Fruit fly (Drosophila melanogaster) whole organism, embryonic: ENCODE measurements around the gene nAChRalpha3.
A peak's percentile ranks its signal among the peaks of the same experiment; 100 is the strongest.

Experiments used
- Awh ChIP-seq: fragments of 200-800 bp; sonication (Bioruptor generic); IDR thresholded peaks from 2 replicates; pipeline ENCODE4, ENCODE4 v1.3.6; 2022; ENCODE audit warnings: missing biosample characterization, missing genetic modification characterization
- BtbVII ChIP-seq: fragments of 200-800 bp; sonication (Bioruptor generic); optimal IDR thresholded peaks from 3 replicates; lab custom pipeline; 2017; ENCODE audit warnings: missing biosample characterization, mild to moderate bottlenecking, missing genetic modification characterization
- CG10209 ChIP-seq: fragments of 200-800 bp; sonication (Bioruptor generic); optimal IDR thresholded peaks from 3 replicates; lab custom pipeline; 2017; ENCODE audit warnings: missing biosample characterization, mild to moderate bottlenecking, missing genetic modification characterization, missing genetic modification reagents
- CG13123 ChIP-seq: fragments of 200-800 bp; sonication (Bioruptor generic); optimal IDR thresholded peaks from 2 replicates; lab custom pipeline; 2016; ENCODE audit warnings: missing biosample characterization, missing genetic modification characterization
- CG13296 ChIP-seq: fragments of 200-800 bp; sonication (Bioruptor generic); optimal IDR thresholded peaks from 3 replicates; lab custom pipeline; 2018; ENCODE audit warnings: missing biosample characterization, mild to moderate bottlenecking, missing genetic modification characterization
- CG14050 ChIP-seq: fragments of 200-800 bp; sonication (Bioruptor generic); IDR thresholded peaks from 3 replicates; pipeline ENCODE4 v1.3.6; 2022; ENCODE audit warnings: missing biosample characterization, missing genetic modification characterization
- CG14441 ChIP-seq: fragments of 200-800 bp; sonication (Bioruptor generic); IDR thresholded peaks from 2 replicates; pipeline ENCODE4 v1.3.6; 2022; ENCODE audit warnings: missing biosample characterization, missing genetic modification characterization
- CG17186 ChIP-seq: fragments of 200-800 bp; sonication (Bioruptor generic); optimal IDR thresholded peaks from 3 replicates; lab custom pipeline; 2017; ENCODE audit warnings: missing biosample characterization, missing genetic modification reagents, missing genetic modification characterization
- CG18011 ChIP-seq: fragments of 200-800 bp; sonication (Bioruptor generic); optimal IDR thresholded peaks from 2 replicates; lab custom pipeline; 2017; ENCODE audit warnings: missing biosample characterization, missing genetic modification characterization, mild to moderate bottlenecking, moderate library complexity, missing genotype
- CG2129 ChIP-seq: fragments of 200-800 bp; sonication (Bioruptor generic); IDR thresholded peaks from 2 replicates; pipeline ENCODE4 v1.3.6; 2022; ENCODE audit warnings: missing biosample characterization, missing genetic modification characterization; ENCODE audit not compliant: partially characterized antibody
- CG2678 ChIP-seq: fragments of 200-800 bp; sonication (Bioruptor generic); optimal IDR thresholded peaks from 3 replicates; lab custom pipeline; 2019; ENCODE audit warnings: missing biosample characterization, mild to moderate bottlenecking, missing genetic modification characterization, moderate library complexity
- CG34224 ChIP-seq: fragments of 200-800 bp; sonication (Bioruptor generic); IDR thresholded peaks from 3 replicates; pipeline ENCODE4 v1.3.6; 2022; ENCODE audit warnings: missing biosample characterization, missing genetic modification characterization; ENCODE audit not compliant: partially characterized antibody
- CG3847 ChIP-seq: fragments of 200-800 bp; sonication (Bioruptor generic); IDR thresholded peaks from 2 replicates; pipeline ENCODE4 v1.3.6; 2022; ENCODE audit warnings: missing biosample characterization, missing genetic modification characterization
- CG4617 ChIP-seq: fragments of 200-800 bp; sonication (Bioruptor generic); optimal IDR thresholded peaks from 3 replicates; lab custom pipeline; 2016; ENCODE audit warnings: missing biosample characterization, missing genetic modification characterization, borderline replicate concordance
- CG6765 ChIP-seq: fragments of 200-800 bp; sonication (Bioruptor generic); optimal IDR thresholded peaks from 3 replicates; lab custom pipeline; 2017; ENCODE audit warnings: missing biosample characterization, mild to moderate bottlenecking, missing genetic modification characterization
- CG7556 ChIP-seq: fragments of 200-800 bp; sonication (Bioruptor generic); optimal IDR thresholded peaks from 2 replicates; lab custom pipeline; 2017; ENCODE audit warnings: missing biosample characterization, mild to moderate bottlenecking, missing genetic modification characterization
- CG7745 ChIP-seq: fragments of 200-800 bp; sonication (Bioruptor generic); optimal IDR thresholded peaks from 2 replicates; lab custom pipeline; 2018; ENCODE audit warnings: missing biosample characterization, mild to moderate bottlenecking, missing genetic modification characterization, moderate library complexity
- CG7839 ChIP-seq: fragments of 200-800 bp; sonication (Bioruptor generic); optimal IDR thresholded peaks from 3 replicates; lab custom pipeline; 2018; ENCODE audit warnings: missing biosample characterization, mild to moderate bottlenecking, missing genetic modification characterization, moderate library complexity
- Doc2 ChIP-seq: fragments of 200-800 bp; sonication (Bioruptor generic); IDR thresholded peaks from 2 replicates; pipeline ENCODE4 v1.3.6; 2022; ENCODE audit warnings: missing biosample characterization, missing genetic modification characterization
- Fer1 ChIP-seq: fragments of 200-800 bp; sonication (Bioruptor generic); optimal IDR thresholded peaks from 2 replicates; lab custom pipeline; 2017; ENCODE audit warnings: missing biosample characterization, mild to moderate bottlenecking, missing genetic modification characterization
- MESR4 ChIP-seq: fragments of 200-800 bp; sonication (Bioruptor generic); optimal IDR thresholded peaks from 2 replicates; lab custom pipeline; 2018; ENCODE audit warnings: missing biosample characterization, mild to moderate bottlenecking, missing genetic modification characterization, moderate library complexity
- Nf-YB ChIP-seq: fragments of 200-800 bp; sonication (Bioruptor generic); optimal IDR thresholded peaks from 3 replicates; lab custom pipeline; 2019; ENCODE audit warnings: missing biosample characterization, mild to moderate bottlenecking, missing genetic modification characterization, moderate library complexity
- Poxn ChIP-seq: fragments of 200-800 bp; sonication (Bioruptor generic); IDR thresholded peaks from 2 replicates; pipeline ENCODE4 v1.3.6; 2022; ENCODE audit warnings: missing biosample characterization, missing genetic modification characterization
- Rfx ChIP-seq: fragments of 200-800 bp; sonication (Bioruptor generic); IDR thresholded peaks from 2 replicates; pipeline ENCODE4 v1.3.6; 2022; ENCODE audit warnings: missing biosample characterization, missing genetic modification characterization
- Scr ChIP-seq: fragments of 200-800 bp; sonication (Bioruptor generic); IDR thresholded peaks from 2 replicates; pipeline ENCODE4 v1.3.6; 2022; ENCODE audit warnings: missing biosample characterization, missing genetic modification characterization; ENCODE audit not compliant: partially characterized antibody
- Side ChIP-seq: fragments of 200-800 bp; sonication (Bioruptor generic); optimal IDR thresholded peaks from 2 replicates; lab custom pipeline; 2016; ENCODE audit warnings: missing biosample characterization, missing genetic modification characterization
- Xrp1 ChIP-seq: fragments of 200-800 bp; sonication (Bioruptor generic); IDR thresholded peaks from 2 replicates; pipeline ENCODE4 v1.3.6; 2022; ENCODE audit warnings: missing biosample characterization, missing genetic modification characterization
- cad ChIP-seq: fragments of >200 bp; optimal IDR thresholded peaks from 2 replicates; lab custom pipeline; 2017; ENCODE audit warnings: missing biosample characterization, missing genetic modification characterization
- crp ChIP-seq, 2 experiments: fragments of 200-800 bp; sonication (Bioruptor generic); optimal IDR thresholded peaks; 2 replicates in 1 of 2; 3 replicates in 1 of 2; lab custom pipeline; 2017; ENCODE audit warnings: missing biosample characterization in 2 of 2, missing genetic modification characterization in 2 of 2, mild to moderate bottlenecking in 1 of 2, moderate library complexity in 1 of 2
- dmrt11E ChIP-seq: fragments of 200-800 bp; sonication (Bioruptor generic); optimal IDR thresholded peaks from 3 replicates; lab custom pipeline; 2018; ENCODE audit warnings: missing biosample characterization, mild to moderate bottlenecking, missing genetic modification characterization, moderate library complexity
- fu2 ChIP-seq: fragments of 200-800 bp; sonication (Bioruptor generic); optimal IDR thresholded peaks from 2 replicates; lab custom pipeline; 2016; ENCODE audit warnings: missing biosample characterization, missing genetic modification characterization
- grau ChIP-seq: fragments of 200-800 bp; optimal IDR thresholded peaks from 3 replicates; lab custom pipeline; 2019; ENCODE audit warnings: missing biosample characterization, mild to moderate bottlenecking, missing genetic modification characterization, moderate library complexity
- grn ChIP-seq: fragments of 200-800 bp; sonication (Bioruptor generic); optimal IDR thresholded peaks from 3 replicates; lab custom pipeline; 2017; ENCODE audit warnings: missing biosample characterization, missing genetic modification characterization
- gsb ChIP-seq: fragments of 200-800 bp; sonication (Bioruptor generic); IDR thresholded peaks from 2 replicates; pipeline ENCODE4 v1.3.6; 2022; ENCODE audit warnings: missing biosample characterization, missing genetic modification characterization
- hkb ChIP-seq, 2 experiments: fragments of 200-800 bp in 1 of 2; fragments of >200 bp in 1 of 2; sonication (Bioruptor generic) in 1 of 2; IDR thresholded peaks in 1 of 2; optimal IDR thresholded peaks in 1 of 2; 2 replicates each; pipeline versions ENCODE4 v1.3.6 to Lab custom; 2017 to 2022; ENCODE audit warnings: missing biosample characterization in 1 of 2, missing genetic modification characterization in 1 of 2
- lola ChIP-seq, 3 experiments: fragments of >200 bp in 2 of 3; fragments of 200-800 bp in 1 of 3; sonication (Bioruptor generic) in 1 of 3; optimal IDR thresholded peaks; 2 replicates each; lab custom pipeline; 2017 to 2019; ENCODE audit warnings: missing biosample characterization in 3 of 3, missing genetic modification characterization in 3 of 3, mild to moderate bottlenecking in 1 of 3, moderate library complexity in 1 of 3
- maf-S ChIP-seq: fragments of 200-800 bp; sonication (Bioruptor generic); optimal IDR thresholded peaks from 2 replicates; lab custom pipeline; 2016; ENCODE audit warnings: missing biosample characterization, missing genetic modification characterization
- nmo ChIP-seq: fragments of 200-800 bp; sonication (Bioruptor generic); optimal IDR thresholded peaks from 2 replicates; lab custom pipeline; 2018; ENCODE audit warnings: missing biosample characterization, mild to moderate bottlenecking, missing genetic modification characterization, moderate library complexity
- pzg ChIP-seq: fragments of 200-800 bp; sonication (Bioruptor generic); optimal IDR thresholded peaks from 3 replicates; lab custom pipeline; 2018; ENCODE audit warnings: missing biosample characterization, mild to moderate bottlenecking, missing genetic modification characterization, moderate library complexity
- sens ChIP-seq: fragments of 200-800 bp; sonication (Bioruptor generic); peaks from one replicate; lab custom pipeline; 2016; ENCODE audit warnings: missing biosample characterization, missing genetic modification characterization
- sens-2 ChIP-seq: fragments of 200-800 bp; sonication (Bioruptor generic); IDR thresholded peaks from 2 replicates; pipeline ENCODE4 v1.3.6; 2022; ENCODE audit warnings: missing biosample characterization, missing genetic modification characterization
- slp2 ChIP-seq: fragments of 200-800 bp; sonication (Bioruptor generic); optimal IDR thresholded peaks from 2 replicates; lab custom pipeline; 2016; ENCODE audit warnings: missing biosample characterization, missing genetic modification characterization
- stwl ChIP-seq: fragments of 200-800 bp; sonication (Bioruptor generic); optimal IDR thresholded peaks from 3 replicates; lab custom pipeline; 2018; ENCODE audit warnings: missing biosample characterization, mild to moderate bottlenecking, missing genetic modification characterization, moderate library complexity
- vnd ChIP-seq: fragments of 200-800 bp; sonication (Bioruptor generic); IDR thresholded peaks from 3 replicates; pipeline ENCODE4 v1.3.6; 2022; ENCODE audit warnings: missing biosample characterization, missing genetic modification characterization; ENCODE audit not compliant: partially characterized antibody

The nAChRalpha3 gene

dm6 chrX:8251268-8251996 is 115.5 kb downstream of the nAChRalpha3 start, which contains the start of gene ND-75 (continued):
- no peak for TF ChIP-seq Awh (GFP tag; lab: Robert Waterston, UW)
- TF ChIP-seq fu2 (GFP tag; lab: Kevin White, UChicago): no peak
- no peak for TF ChIP-seq Doc2
- peak; percentile 3 for TF ChIP-seq CG18011 (GFP tag; lab: Kevin White, UChicago)
- TF ChIP-seq Nf-YB (GFP tag; lab: Kevin White, UChicago): no peak
- peak; percentile 49 for TF ChIP-seq CG4617 (GFP tag; lab: Kevin White, UChicago)
- no peak for TF ChIP-seq Poxn (GFP tag; lab: Robert Waterston, UW)
- no peak for TF ChIP-seq CG13296 (GFP tag; lab: Kevin White, UChicago)
- 0 out of 2 replicates have a peak, but pooled peaks have one; percentile 12 for TF ChIP-seq CG3847 (GFP tag; lab: Robert Waterston, UW)
- TF ChIP-seq Xrp1 (GFP tag; lab: Robert Waterston, UW): no peak
- TF ChIP-seq dmrt11E: no peak
- TF ChIP-seq CG2129 (GFP tag; lab: Robert Waterston, UW): no peak

DNA sequence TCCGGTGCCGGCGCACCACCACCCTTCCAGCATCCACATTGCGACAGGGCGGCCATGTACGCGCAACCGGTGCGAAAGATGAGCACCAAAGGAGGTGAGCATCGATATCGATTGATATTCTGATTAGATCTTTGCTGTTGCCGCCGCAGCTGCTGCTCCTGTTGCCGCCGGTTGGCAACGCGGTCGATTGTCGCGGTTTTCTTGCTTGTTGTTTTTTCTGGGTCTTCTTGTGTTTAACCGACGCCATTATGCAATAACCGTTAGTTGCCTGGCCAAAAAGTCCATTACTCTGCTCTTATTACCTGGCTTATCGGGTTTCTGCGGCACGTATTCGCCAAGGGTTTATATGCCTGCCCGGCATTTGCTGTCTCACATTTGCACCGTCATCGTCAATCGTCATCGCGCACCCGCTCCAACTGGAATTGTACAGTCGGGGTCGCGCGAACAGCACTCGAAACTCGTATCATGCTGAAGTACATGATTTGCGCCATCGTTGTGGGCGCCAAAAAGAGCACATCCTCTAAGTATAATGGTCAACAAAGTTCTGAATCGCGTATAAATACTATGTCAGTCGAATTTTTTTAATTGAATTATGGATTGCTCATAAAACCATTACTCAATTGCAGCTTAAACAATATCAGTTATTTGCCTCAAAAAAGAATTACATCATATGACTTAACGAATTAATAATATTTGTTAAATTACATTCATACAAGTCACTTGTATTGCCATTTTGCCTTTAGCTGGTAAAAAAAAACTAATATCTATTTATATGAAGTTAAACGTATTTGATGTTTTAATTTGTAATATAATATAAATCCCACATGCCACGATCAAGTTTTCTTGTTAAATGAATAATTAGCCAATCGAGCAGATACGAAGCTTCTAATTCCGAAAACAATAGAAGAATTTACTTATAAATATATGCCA is 122.7 kb downstream of the nAChRalpha3 start, which contains the start of gene sni:
sni (minus strand) TSS at position 51 of the 930 bp plus-strand sequence.
- TF ChIP-seq grau (tag; lab: Kevin White, UChicago) (peak; percentile 18), Scr (GFP tag; lab: Robert Waterston, UW) (peak; percentile 49), CG14441 (GFP tag; lab: Robert Waterston, UW) (0 out of 2 replicates have a peak, but pooled peaks have one; percentile 10), Fer1 (peak; percentile 10), slp2 (no peak), Side (GFP tag; lab: Kevin White, UChicago) (peak; percentile 12), sens (peak; percentile 66), BtbVII (peak; percentile 1), Rfx (peak; percentile 26; the same call in 1 of the 2 replicates), CG2678 (tag; lab: Kevin White, UChicago) (peak; percentile 58), vnd (GFP tag; lab: Robert Waterston, UW) (0 out of 3 replicates have a peak, but pooled peaks have one; percentile 21), grn (GFP tag; lab: Kevin White, UChicago) (peak; percentile 6), stwl (tag; lab: Kevin White, UChicago) (peak; percentile 15), lola (GFP tag; optimal IDR thresholded peaks at IDR 0.05; lab: Kevin White, UChicago) (no peak), CG7556 (GFP tag; lab: Kevin White, UChicago) (peak; percentile 34), pzg (GFP tag; lab: Kevin White, UChicago) (peak; percentile 4), CG13123 (GFP tag; lab: Kevin White, UChicago) (no peak), Xrp1 (GFP tag; lab: Robert Waterston, UW) (peak; percentile 19; the same call in 1 of the 2 replicates), nmo (GFP tag; lab: Kevin White, UChicago) (peak; percentile 23), hkb (optimal IDR thresholded peaks at IDR 0.05; lab: Kevin White, UChicago) (no peak), hkb (GFP tag; IDR thresholded peaks at IDR 0.05; lab: Robert Waterston, UW) (0 out of 2 replicates have a peak, but pooled peaks have one; percentile 36), crp (GFP tag; optimal IDR thresholded peaks at IDR 0.05; lab: Kevin White, UChicago) (no peak), CG7745 (tag; lab: Kevin White, UChicago) (no peak), cad (GFP tag; lab: Kevin White, UChicago) (no peak), MESR4 (GFP tag; lab: Kevin White, UChicago) (no peak), maf-S (GFP tag; lab: Kevin White, UChicago) (peak; percentile 37), CG10209 (GFP tag; lab: Kevin White, UChicago) (peak; percentile 15), CG6765 (GFP tag; lab: Kevin White, UChicago) (peak; percentile 1), sens-2 (GFP tag; lab: Robert Waterston, UW) (no peak), CG34224 (GFP tag; lab: Robert Waterston, UW) (peak; percentile 14; the same call in 1 of the 3 replicates), gsb (GFP tag; lab: Robert Waterston, UW) (no peak), CG14050 (no peak), CG7839 (tag; lab: Kevin White, UChicago) (peak; percentile 54), CG17186 (GFP tag; lab: Kevin White, UChicago) (no peak)
